Fruit fly (Drosophila melanogaster): ENCODE data around the gene CG12637.
A peak's percentile ranks its signal among the peaks of the same experiment; 100 is the strongest.

CG12637 gene

dm6 chrX:10628874-10629273 lies 44.4 kb downstream of the CG12637 start (continued):
- TF ChIP-seq CG6791 (GFP tag; IDR thresholded peaks at IDR 0.05; ENCODE audit: partially characterized antibody) (no peak), pho (GFP tag; optimal IDR thresholded peaks at IDR 0.05) (peak; percentile 37), Ets65A (GFP tag) (no peak), Bteb2 (GFP tag; optimal IDR thresholded peaks at IDR 0.05) (peak; percentile 20), CG2202 (tag; optimal IDR thresholded peaks at IDR 0.05) (no peak), slp2 (GFP tag; optimal IDR thresholded peaks at IDR 0.05) (no peak), B-H2 (GFP tag; optimal IDR thresholded peaks at IDR 0.05) (no peak), dmrt99B (tag; optimal IDR thresholded peaks at IDR 0.05) (peak; percentile 62), CG33213 (GFP tag; optimal IDR thresholded peaks at IDR 0.05) (no peak), tio (GFP tag; optimal IDR thresholded peaks at IDR 0.05) (peak; percentile 69), Lhr (GFP tag; optimal IDR thresholded peaks at IDR 0.05) (no peak), nmo (GFP tag; optimal IDR thresholded peaks at IDR 0.05) (peak; percentile 57), bcd (GFP tag; optimal IDR thresholded peaks at IDR 0.05) (peak; percentile 42), CG7556 (GFP tag; optimal IDR thresholded peaks at IDR 0.05) (peak; percentile 82), sens (GFP tag) (peak; percentile 89), Doc2 (GFP tag; IDR thresholded peaks at IDR 0.05) (no peak), fd3F (GFP tag; optimal IDR thresholded peaks at IDR 0.05) (no peak), mirr (GFP tag; optimal IDR thresholded peaks at IDR 0.05) (no peak), Oaz (GFP tag; IDR thresholded peaks at IDR 0.05) (no peak), Dip3 (GFP tag; optimal IDR thresholded peaks at IDR 0.05) (peak; percentile 12), NC2β (GFP tag; optimal IDR thresholded peaks at IDR 0.05) (no peak), CG10654 (GFP tag; optimal IDR thresholded peaks at IDR 0.05) (no peak), CG5953 (GFP tag; IDR thresholded peaks at IDR 0.05) (no peak), croc (GFP tag; conservative IDR thresholded peaks at IDR 0.05) (no peak), CG3407 (GFP tag; optimal IDR thresholded peaks at IDR 0.05) (no peak), Opbp (GFP tag; IDR thresholded peaks at IDR 0.05; ENCODE audit: partially characterized antibody) (no peak), Ets97D (GFP tag; optimal IDR thresholded peaks at IDR 0.05) (no peak), Lim3 (GFP tag; IDR thresholded peaks at IDR 0.05) (no peak), cad (GFP tag; optimal IDR thresholded peaks at IDR 0.05) (no peak), CG7786 (GFP tag; optimal IDR thresholded peaks at IDR 0.05) (no peak), CG34422 (GFP tag; IDR thresholded peaks at IDR 0.05) (no peak), trh (GFP tag; optimal IDR thresholded peaks at IDR 0.05) (no peak), CG2712 (tag; optimal IDR thresholded peaks at IDR 0.05) (peak; percentile 43), tgo (GFP tag; IDR thresholded peaks at IDR 0.05) (no peak), CG8765 (GFP tag; IDR thresholded peaks at IDR 0.05) (no peak), CG34376 (GFP tag; optimal IDR thresholded peaks at IDR 0.05) (no peak), Hr3 (GFP tag; optimal IDR thresholded peaks at IDR 0.05) (peak; percentile 16), CG17568 (GFP tag; optimal IDR thresholded peaks at IDR 0.05) (no peak), gt (GFP tag; IDR thresholded peaks at IDR 0.05) (no peak), Hr78 (GFP tag; optimal IDR thresholded peaks at IDR 0.05) (no peak), tx (GFP tag; optimal IDR thresholded peaks at IDR 0.05) (no peak), CG17359 (tag; optimal IDR thresholded peaks at IDR 0.05) (peak; percentile 47), H15 (GFP tag; IDR thresholded peaks at IDR 0.05) (no peak), CG2889 (GFP tag; IDR thresholded peaks at IDR 0.05) (no peak), Sin3A (optimal IDR thresholded peaks at IDR 0.05) (no peak), ac (GFP tag; optimal IDR thresholded peaks at IDR 0.05) (no peak), lola (GFP tag; optimal IDR thresholded peaks at IDR 0.05) (peak in 1 of 3 experiments; percentile 49), slou (GFP tag; optimal IDR thresholded peaks at IDR 0.05) (no peak), ham (GFP tag; IDR thresholded peaks at IDR 0.05) (no peak), Antp (GFP tag; optimal IDR thresholded peaks at IDR 0.05) (no peak), zfh1 (GFP tag; IDR thresholded peaks at IDR 0.05) (no peak), CG10366 (GFP tag; IDR thresholded peaks at IDR 0.05) (no peak), HLH3B (GFP tag; IDR thresholded peaks at IDR 0.05) (no peak)
